Worm (Caenorhabditis elegans) whole organism, L1 larva: ENCODE results near the gene R144.11.

ENCODE experiments used
- C04F5.9 ChIP-seq: sonication (generic microtip); optimal IDR thresholded peaks from 2 replicates; lab custom pipeline; 2016; ENCODE audit warnings: missing genetic modification characterization, missing compliant biosample characterization
- C16A3.4 ChIP-seq: fragments of 150-350 bp; optimal IDR thresholded peaks from 2 replicates; lab custom pipeline; 2014; ENCODE audit warnings: missing biosample characterization, missing genetic modification characterization
- C34B4.2 ChIP-seq: sonication (generic microtip); optimal IDR thresholded peaks from 2 replicates; lab custom pipeline; 2017; ENCODE audit warnings: mild to moderate bottlenecking, missing genetic modification characterization, missing compliant biosample characterization
- F16B12.6 ChIP-seq: fragments of 150-350 bp; optimal IDR thresholded peaks from 2 replicates; lab custom pipeline; 2014; ENCODE audit warnings: missing biosample characterization, missing genetic modification characterization
- Y116A8C.19 ChIP-seq: sonication (generic microtip); optimal IDR thresholded peaks from 2 replicates; lab custom pipeline; 2016; ENCODE audit warnings: missing compliant biosample characterization, missing genetic modification characterization, borderline replicate concordance
- aha-1 ChIP-seq: fragments of 150-350 bp; optimal IDR thresholded peaks from 2 replicates; lab custom pipeline; 2014; ENCODE audit warnings: missing biosample characterization, missing genetic modification characterization
- alr-1 ChIP-seq: fragments of 200-800 bp; sonication (Bioruptor generic); optimal IDR thresholded peaks from 2 replicates; lab custom pipeline; 2018; ENCODE audit warnings: borderline replicate concordance, mild to moderate bottlenecking, missing genetic modification characterization, missing compliant biosample characterization
- aly-2 ChIP-seq: fragments of 150-350 bp; optimal IDR thresholded peaks from 2 replicates; lab custom pipeline; 2014; ENCODE audit warnings: missing biosample characterization, missing genetic modification characterization
- ama-1 ChIP-seq: fragments of 150-350 bp; optimal IDR thresholded peaks from 2 replicates; lab custom pipeline; 2014
- blmp-1 ChIP-seq: fragments of 150-350 bp; optimal IDR thresholded peaks from 2 replicates; lab custom pipeline; 2014; ENCODE audit warnings: missing biosample characterization, missing genetic modification characterization
- ceh-8 ChIP-seq: fragments of 200-800 bp; sonication (Bioruptor generic); optimal IDR thresholded peaks from 2 replicates; lab custom pipeline; 2018; ENCODE audit warnings: mild to moderate bottlenecking, missing genetic modification characterization, moderate library complexity, missing compliant biosample characterization
- ceh-82 ChIP-seq, 3 experiments: fragments of 150-350 bp in 1 of 3; sonication (generic microtip) in 2 of 3; optimal IDR thresholded peaks; 2 replicates each; lab custom pipeline; 2014 to 2017; ENCODE audit warnings: missing biosample characterization in 3 of 3, missing genetic modification characterization in 3 of 3
- ceh-88 ChIP-seq: fragments of 200-800 bp; sonication (Bioruptor generic); IDR thresholded peaks from 2 replicates; pipeline ENCODE4 v1.3.6; 2022; ENCODE audit warnings: missing genetic modification characterization, missing compliant biosample characterization
- ceh-90 ChIP-seq: sonication (generic microtip); optimal IDR thresholded peaks from 2 replicates; lab custom pipeline; 2016; ENCODE audit warnings: missing genetic modification characterization, missing compliant biosample characterization
- ces-1 ChIP-seq: fragments of 150-350 bp; optimal IDR thresholded peaks from 2 replicates; lab custom pipeline; 2014; ENCODE audit warnings: missing biosample characterization, missing genetic modification reagents, missing genetic modification characterization
- efl-3 ChIP-seq: fragments of 200-800 bp; sonication (Bioruptor generic); optimal IDR thresholded peaks from 2 replicates; lab custom pipeline; 2018; ENCODE audit warnings: mild to moderate bottlenecking, missing genetic modification characterization, missing compliant biosample characterization
- egl-13 ChIP-seq: sonication (generic microtip); optimal IDR thresholded peaks from 2 replicates; lab custom pipeline; 2016; ENCODE audit warnings: missing genotype, missing genetic modification reagents, missing genetic modification characterization, missing compliant biosample characterization
- egl-27 ChIP-seq, 2 experiments: fragments of 150-350 bp in 1 of 2; sonication (generic microtip); optimal IDR thresholded peaks; 3 replicates each; lab custom pipeline; 2017 to 2018; ENCODE audit warnings: missing biosample characterization in 2 of 2, missing genetic modification characterization in 2 of 2, missing genetic modification reagents in 2 of 2
- elt-2 ChIP-seq: sonication (generic microtip); optimal IDR thresholded peaks from 2 replicates; lab custom pipeline; 2016; ENCODE audit warnings: missing genetic modification characterization, mild to moderate bottlenecking, inconsistent platforms, missing compliant biosample characterization, missing genetic modification reagents
- elt-3 ChIP-seq, 6 experiments: fragments of 150-350 bp in 1 of 6; sonication (generic microtip); optimal IDR thresholded peaks; 2 replicates each; lab custom pipeline; 2017 to 2018; ENCODE audit warnings: missing biosample characterization in 6 of 6, missing genetic modification characterization in 6 of 6, inconsistent platforms in 1 of 6
- ets-5 ChIP-seq: fragments of 200-800 bp; sonication (Bioruptor generic); IDR thresholded peaks from 2 replicates; pipeline ENCODE4 v1.3.6; 2022; ENCODE audit warnings: missing genetic modification characterization, missing compliant biosample characterization
- fkh-8 ChIP-seq: sonication (generic microtip); optimal IDR thresholded peaks from 2 replicates; lab custom pipeline; 2016; ENCODE audit warnings: mild to moderate bottlenecking, missing genetic modification characterization, missing compliant biosample characterization
- fos-1 ChIP-seq: fragments of 150-350 bp; optimal IDR thresholded peaks from 2 replicates; lab custom pipeline; 2014; ENCODE audit warnings: missing biosample characterization, missing genetic modification characterization
- hpl-2 ChIP-seq: fragments of 150-350 bp; optimal IDR thresholded peaks from 2 replicates; lab custom pipeline; 2014; ENCODE audit warnings: missing biosample characterization, missing genetic modification reagents, missing genetic modification characterization
- irx-1 ChIP-seq: sonication (generic microtip); optimal IDR thresholded peaks from 2 replicates; lab custom pipeline; 2016; ENCODE audit warnings: missing genetic modification characterization, missing compliant biosample characterization
- isw-1 ChIP-seq: fragments of 200-800 bp; sonication (Bioruptor generic); IDR thresholded peaks from 2 replicates; pipeline ENCODE4 v1.3.6; 2022; ENCODE audit warnings: missing genetic modification characterization, missing compliant biosample characterization
- jun-1 ChIP-seq: fragments of 150-350 bp; optimal IDR thresholded peaks from 2 replicates; lab custom pipeline; 2014; ENCODE audit warnings: missing biosample characterization, missing genetic modification reagents, missing genetic modification characterization
- lin-15B ChIP-seq: fragments of 150-350 bp; sonication (generic microtip); optimal IDR thresholded peaks from 3 replicates; lab custom pipeline; 2014; ENCODE audit warnings: missing biosample characterization, missing genetic modification characterization
- lin-35 ChIP-seq, 2 experiments: fragments of 150-350 bp; optimal IDR thresholded peaks; 2 replicates each; lab custom pipeline; 2014; ENCODE audit warnings: missing biosample characterization in 2 of 2, missing genetic modification characterization in 2 of 2, missing genetic modification reagents in 2 of 2
- lin-39 ChIP-seq: fragments of 150-350 bp; optimal IDR thresholded peaks from 2 replicates; lab custom pipeline; 2014; ENCODE audit warnings: missing biosample characterization, missing genetic modification reagents, missing genetic modification characterization
- lir-3 ChIP-seq: sonication (generic microtip); optimal IDR thresholded peaks from 2 replicates; lab custom pipeline; 2016; ENCODE audit warnings: mild to moderate bottlenecking, missing genetic modification characterization, moderate library complexity, missing compliant biosample characterization; ENCODE audit not compliant: poor library complexity
- nhr-11 ChIP-seq: fragments of 150-350 bp; optimal IDR thresholded peaks from 2 replicates; lab custom pipeline; 2014; ENCODE audit warnings: missing biosample characterization, missing genetic modification characterization
- nhr-12 ChIP-seq: sonication (generic microtip); optimal IDR thresholded peaks from 2 replicates; lab custom pipeline; 2017; ENCODE audit warnings: missing biosample characterization, missing genetic modification characterization
- nhr-19 ChIP-seq: fragments of 200-800 bp; sonication (Bioruptor generic); conservative IDR thresholded peaks from 2 replicates; pipeline ENCODE4 v1.3.6; 2022; ENCODE audit warnings: missing genetic modification characterization, missing compliant biosample characterization
- nhr-20 ChIP-seq: sonication (generic microtip); optimal IDR thresholded peaks from 2 replicates; lab custom pipeline; 2016; ENCODE audit warnings: mild to moderate bottlenecking, missing genetic modification characterization, missing compliant biosample characterization
- nhr-28 ChIP-seq: fragments of 150-350 bp; optimal IDR thresholded peaks from 2 replicates; lab custom pipeline; 2014; ENCODE audit warnings: missing biosample characterization, missing genetic modification characterization
- nhr-76 ChIP-seq: sonication (generic microtip); optimal IDR thresholded peaks from 2 replicates; lab custom pipeline; 2017; ENCODE audit warnings: missing biosample characterization, missing genetic modification characterization
- nhr-77 ChIP-seq: fragments of 150-350 bp; optimal IDR thresholded peaks from 2 replicates; lab custom pipeline; 2014; ENCODE audit warnings: missing biosample characterization, missing genetic modification characterization
- nhr-84 ChIP-seq: sonication (generic microtip); optimal IDR thresholded peaks from 2 replicates; lab custom pipeline; 2017; ENCODE audit warnings: missing biosample characterization, missing genetic modification characterization
- pag-3 ChIP-seq: sonication (generic microtip); optimal IDR thresholded peaks from 2 replicates; lab custom pipeline; 2017; ENCODE audit warnings: missing genetic modification characterization, mild to moderate bottlenecking, missing compliant biosample characterization, antibody characterized with exemption, borderline replicate concordance; ENCODE audit not compliant: insufficient read depth
- rnt-1 ChIP-seq: sonication (generic microtip); optimal IDR thresholded peaks from 2 replicates; lab custom pipeline; 2016; ENCODE audit warnings: mild to moderate bottlenecking, missing genetic modification characterization, moderate library complexity, missing compliant biosample characterization
- skn-1 ChIP-seq: fragments of 150-350 bp; optimal IDR thresholded peaks from 2 replicates; lab custom pipeline; 2014; ENCODE audit warnings: missing biosample characterization, missing genetic modification characterization
- sptf-1 ChIP-seq: fragments of 150-350 bp; optimal IDR thresholded peaks from 2 replicates; lab custom pipeline; 2014; ENCODE audit warnings: missing biosample characterization, missing genetic modification characterization
- sup-37 ChIP-seq: fragments of 200-800 bp; sonication (Bioruptor generic); optimal IDR thresholded peaks from 2 replicates; lab custom pipeline; 2018; ENCODE audit warnings: mild to moderate bottlenecking, missing genetic modification characterization, missing compliant biosample characterization
- swsn-7 ChIP-seq: sonication (generic microtip); optimal IDR thresholded peaks from 2 replicates; lab custom pipeline; 2016; ENCODE audit warnings: missing genetic modification characterization, missing compliant biosample characterization
- tbx-2 ChIP-seq: sonication (generic microtip); optimal IDR thresholded peaks from 2 replicates; lab custom pipeline; 2016; ENCODE audit warnings: missing genetic modification characterization, missing compliant biosample characterization
- tlp-1 ChIP-seq: fragments of 150-350 bp; optimal IDR thresholded peaks from 2 replicates; lab custom pipeline; 2014; ENCODE audit warnings: missing biosample characterization, missing genetic modification characterization
- unc-130 ChIP-seq: fragments of 150-350 bp; optimal IDR thresholded peaks from 2 replicates; lab custom pipeline; 2017; ENCODE audit warnings: missing biosample characterization, missing genetic modification characterization, inconsistent platforms
- unc-62 ChIP-seq: fragments of 150-350 bp; optimal IDR thresholded peaks from 2 replicates; lab custom pipeline; 2014; ENCODE audit warnings: missing biosample characterization, missing genetic modification reagents, missing genetic modification characterization
- unc-98 ChIP-seq: fragments of 200-800 bp; sonication (Bioruptor generic); IDR thresholded peaks from 2 replicates; pipeline ENCODE4 v1.3.6; 2022; ENCODE audit warnings: missing genetic modification characterization, missing compliant biosample characterization
- vab-15 ChIP-seq: sonication (generic microtip); optimal IDR thresholded peaks from 2 replicates; lab custom pipeline; 2017; ENCODE audit warnings: missing genotype, mild to moderate bottlenecking, missing genetic modification characterization, missing compliant biosample characterization
- xbp-1 ChIP-seq: sonication (generic microtip); optimal IDR thresholded peaks from 2 replicates; lab custom pipeline; 2016; ENCODE audit warnings: missing genetic modification characterization, missing compliant biosample characterization
- zag-1 ChIP-seq: fragments of 150-350 bp; optimal IDR thresholded peaks from 2 replicates; lab custom pipeline; 2014; ENCODE audit warnings: missing biosample characterization, missing genetic modification characterization
- ztf-4 ChIP-seq: fragments of 150-350 bp; optimal IDR thresholded peaks from 2 replicates; lab custom pipeline; 2014; ENCODE audit warnings: missing biosample characterization, missing genetic modification characterization

Gene R144.11

DNA sequence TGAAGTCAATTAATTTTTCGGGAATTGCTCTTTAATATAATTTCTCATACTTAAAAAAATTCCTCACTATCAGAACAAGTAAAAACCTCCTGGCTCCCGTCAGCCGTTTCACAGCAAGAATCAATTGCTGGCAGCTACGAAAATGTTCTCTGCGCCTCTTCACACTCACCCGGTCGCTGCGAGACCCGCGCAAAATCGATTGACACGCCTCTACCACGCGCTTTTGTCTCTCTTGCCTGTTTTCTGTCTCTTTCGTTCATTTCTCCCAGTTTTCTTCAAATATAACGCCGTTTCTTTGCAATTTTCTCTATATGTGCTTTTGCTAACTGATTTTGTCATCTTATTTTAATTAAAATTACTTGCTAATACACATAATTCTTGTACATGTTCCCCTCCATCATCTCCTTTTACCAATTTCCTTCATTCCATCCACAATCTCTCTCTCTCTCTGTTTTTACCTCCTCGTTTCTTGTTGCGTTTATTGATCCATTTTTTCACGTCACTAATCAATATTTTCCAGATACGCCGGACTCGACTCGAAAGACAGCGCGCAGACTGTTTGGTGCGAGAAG, 15.8 kb upstream of the R144.11 start, which contains the start of gene pcf-11:
Gene pcf-11 (plus strand): TSS at position 522 of the 572 bp plus-strand sequence.
- TF ChIP-seq ama-1 (lab: Kevin White, UChicago) = peak; percentile 53
- TF ChIP-seq ztf-4 (tag; lab: Kevin White, UChicago) = no peak
- peak; percentile 13 for TF ChIP-seq blmp-1 (tag; lab: Kevin White, UChicago)
- no peak for TF ChIP-seq ets-5 (GFP tag; lab: Robert Waterston, UW)
- peak; percentile 63 for TF ChIP-seq rnt-1
- peak; percentile 41; the same call in 1 of the 2 replicates for TF ChIP-seq nhr-19
- TF ChIP-seq nhr-28 (tag; lab: Kevin White, UChicago) = no peak
- TF ChIP-seq ceh-8 (GFP tag; lab: Kevin White, UChicago) = no peak
- no peak for TF ChIP-seq ceh-88 (GFP tag; lab: Robert Waterston, UW)
- TF ChIP-seq jun-1 (tag; lab: Kevin White, UChicago) = peak; percentile 10
- no peak for TF ChIP-seq egl-13 (tag; lab: Kevin White, UChicago)
- no peak for TF ChIP-seq unc-62 (GFP tag; lab: Kevin White, UChicago)
- no peak for TF ChIP-seq lin-39
- peak; percentile 9 for TF ChIP-seq irx-1 (tag; lab: Kevin White, UChicago)
- TF ChIP-seq C34B4.2 = no peak
- peak; percentile 60 for TF ChIP-seq nhr-77 (tag; lab: Kevin White, UChicago)
- no peak for TF ChIP-seq sup-37 (GFP tag; lab: Kevin White, UChicago)
- TF ChIP-seq unc-98 (GFP tag; lab: Robert Waterston, UW) = no peak
- peak; percentile 34 for TF ChIP-seq C16A3.4
- TF ChIP-seq nhr-76 (tag; lab: Kevin White, UChicago) = no peak
- TF ChIP-seq sptf-1 (tag; lab: Kevin White, UChicago) = no peak
- TF ChIP-seq pag-3 (tag; lab: Kevin White, UChicago) = no peak
- TF ChIP-seq zag-1 (tag; lab: Kevin White, UChicago) = no peak
- TF ChIP-seq nhr-11 (tag; lab: Kevin White, UChicago) = no peak
- peak in 2 of 6 experiments; percentile 5 to 8 for TF ChIP-seq elt-3 (tag; optimal IDR thresholded peaks at IDR 0.05; lab: Kevin White, UChicago)
- TF ChIP-seq lin-35 (GFP tag; optimal IDR thresholded peaks at IDR 0.05; lab: Kevin White, UChicago) = peak; percentile 69 to 75
- TF ChIP-seq egl-27 (tag; optimal IDR thresholded peaks at IDR 0.05; lab: Kevin White, UChicago) = no peak
- peak; percentile 43 for TF ChIP-seq lir-3
- TF ChIP-seq C04F5.9 = no peak
- no peak for TF ChIP-seq ces-1 (GFP tag; lab: Kevin White, UChicago)
- TF ChIP-seq aha-1 = no peak
- no peak for TF ChIP-seq ceh-90
- no peak for TF ChIP-seq elt-2 (tag; lab: Kevin White, UChicago)
- peak; percentile 45 for TF ChIP-seq tbx-2
- TF ChIP-seq alr-1 (tag; lab: Kevin White, UChicago) = no peak
- TF ChIP-seq ceh-82 (tag; optimal IDR thresholded peaks at IDR 0.05; lab: Kevin White, UChicago) = peak; percentile 24 to 84 (median 40)
- no peak for TF ChIP-seq tlp-1 (tag; lab: Kevin White, UChicago)
- peak; percentile 58 for TF ChIP-seq skn-1
- no peak for TF ChIP-seq aly-2 (tag; lab: Kevin White, UChicago)
- no peak for TF ChIP-seq hpl-2 (GFP tag; lab: Kevin White, UChicago)
- peak; percentile 53 for TF ChIP-seq xbp-1 (tag; lab: Kevin White, UChicago)
- no peak for TF ChIP-seq vab-15 (tag; lab: Kevin White, UChicago)
- no peak for TF ChIP-seq efl-3 (GFP tag; lab: Kevin White, UChicago)
- no peak for TF ChIP-seq unc-130 (tag; lab: Kevin White, UChicago)
- TF ChIP-seq nhr-84 (tag; lab: Kevin White, UChicago) = no peak
- peak; percentile 15 for TF ChIP-seq fos-1
- TF ChIP-seq Y116A8C.19 (tag; lab: Kevin White, UChicago) = no peak
- TF ChIP-seq swsn-7 (tag; lab: Kevin White, UChicago) = peak; percentile 51
- peak; percentile 38 for TF ChIP-seq nhr-20 (tag; lab: Kevin White, UChicago)
- peak; percentile 56 for TF ChIP-seq isw-1
- no peak for TF ChIP-seq nhr-12 (tag; lab: Kevin White, UChicago)
- TF ChIP-seq F16B12.6 (tag; lab: Kevin White, UChicago) = peak; percentile 35
- no peak for TF ChIP-seq lin-15B (tag; lab: Kevin White, UChicago)
- TF ChIP-seq fkh-8 = peak; percentile 40
